Fruit fly (Drosophila melanogaster): ENCODE results near the gene scpr-A.

dm6 chr3R:11200885-11201421 lies 40.0 kb upstream of the scpr-A start:
- TF ChIP-seq vri (GFP tag; optimal IDR thresholded peaks at IDR 0.05) (peak; percentile 98), Hr4 (GFP tag; optimal IDR thresholded peaks at IDR 0.05) (peak; percentile 61), Gug (GFP tag; IDR thresholded peaks at IDR 0.05) (0 out of 2 replicates have a peak, but pooled peaks have one; percentile 34), CG10631 (GFP tag; optimal IDR thresholded peaks at IDR 0.05) (peak; percentile 62), CG16779 (tag; optimal IDR thresholded peaks at IDR 0.05) (peak; percentile 47), CG8119 (GFP tag; IDR thresholded peaks at IDR 0.05) (peak; percentile 67; the same call in 2 of the 3 replicates), Eip93F (GFP tag; optimal IDR thresholded peaks at IDR 0.05) (peak; percentile 74), Sox14 (GFP tag; optimal IDR thresholded peaks at IDR 0.05) (peak; percentile 44), CG6792 (GFP tag; optimal IDR thresholded peaks at IDR 0.05) (peak; percentile 47)

All from whole organism, prepupa.